Fruit fly (Drosophila melanogaster): ENCODE results near the gene CG32756.

CG32756 gene

DNA sequence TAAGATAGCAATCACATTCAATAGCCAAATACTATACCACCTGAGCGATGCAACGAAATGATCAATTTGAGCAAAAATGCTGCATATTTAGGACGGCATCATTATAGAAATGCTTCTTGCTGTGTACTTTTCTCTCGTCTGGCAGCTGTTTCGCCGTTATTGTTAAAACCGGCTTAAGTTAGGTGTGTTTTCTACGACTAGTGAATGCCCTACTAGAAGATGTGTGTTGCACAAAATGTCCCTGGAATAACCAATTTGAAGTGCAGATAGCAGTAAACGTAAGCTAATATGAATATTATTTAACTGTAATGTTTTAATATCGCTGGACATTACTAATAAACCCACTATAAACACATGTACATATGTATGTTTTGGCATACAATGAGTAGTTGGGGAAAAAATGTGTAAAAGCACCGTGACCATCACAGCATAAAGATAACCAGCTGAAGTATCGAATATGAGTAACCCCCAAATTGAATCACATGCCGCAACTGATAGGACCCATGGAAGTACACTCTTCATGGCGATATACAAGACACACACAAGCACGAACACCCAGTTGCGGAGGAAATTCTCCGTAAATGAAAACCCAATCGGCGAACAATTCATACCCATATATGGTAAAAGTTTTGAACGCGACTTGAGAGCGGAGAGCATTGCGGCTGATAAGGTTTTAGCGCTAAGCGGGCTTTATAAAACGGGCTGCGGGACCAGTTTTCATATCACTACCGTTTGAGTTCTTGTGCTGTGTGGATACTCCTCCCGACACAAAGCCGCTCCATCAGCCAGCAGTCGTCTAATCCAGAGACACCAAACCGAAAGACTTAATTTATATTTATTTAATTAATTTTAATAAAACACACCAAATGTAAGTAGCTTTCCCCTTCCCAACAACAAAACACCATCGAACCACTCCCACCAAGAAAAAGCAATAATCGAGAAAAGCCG lies 45.1 kb upstream of the CG32756 start, which contains the start of gene Act5C (continued):
- peak; percentile 73 for TF ChIP-seq kni (GFP tag; optimal IDR thresholded peaks at IDR 0.05)
- TF ChIP-seq jigr1 (GFP tag; IDR thresholded peaks at IDR 0.05): peak; percentile 79
- TF ChIP-seq Hr39 (optimal IDR thresholded peaks at IDR 0.05): no peak
- peak; percentile 93 for TF ChIP-seq NC2β (GFP tag; optimal IDR thresholded peaks at IDR 0.05)
- TF ChIP-seq CG3281 (GFP tag; optimal IDR thresholded peaks at IDR 0.05): peak; percentile 91
- TF ChIP-seq CG18764 (GFP tag; optimal IDR thresholded peaks at IDR 0.05): peak; percentile 87
- TF ChIP-seq kah (GFP tag; optimal IDR thresholded peaks at IDR 0.05): peak; percentile 76
- peak; percentile 90 for TF ChIP-seq ttk (GFP tag; IDR thresholded peaks at IDR 0.05)
- TF ChIP-seq sr (GFP tag; IDR thresholded peaks at IDR 0.05): peak; percentile 83; the same call in 2 of the 3 replicates
- no peak for TF ChIP-seq sna (GFP tag; IDR thresholded peaks at IDR 0.05; ENCODE audit: partially characterized antibody)
- TF ChIP-seq stwl (tag; optimal IDR thresholded peaks at IDR 0.05): peak; percentile 66
- TF ChIP-seq Lim3 (GFP tag; IDR thresholded peaks at IDR 0.05): peak; percentile 69
- TF ChIP-seq trh (GFP tag; optimal IDR thresholded peaks at IDR 0.05): peak; percentile 73
- TF ChIP-seq shn (GFP tag; optimal IDR thresholded peaks at IDR 0.05): peak; percentile 92
- TF ChIP-seq Atf3 (GFP tag; optimal IDR thresholded peaks at IDR 0.05): peak; percentile 85
- TF ChIP-seq ro (GFP tag; IDR thresholded peaks at IDR 0.05): peak; percentile 74; the same call in 1 of the 2 replicates
- TF ChIP-seq nom (GFP tag; optimal IDR thresholded peaks at IDR 0.05): peak; percentile 92
- TF ChIP-seq CG43689 (GFP tag; IDR thresholded peaks at IDR 0.05): peak; percentile 82
- TF ChIP-seq CG17802 (tag; optimal IDR thresholded peaks at IDR 0.05): peak; percentile 88
- peak; percentile 93 for TF ChIP-seq CG14710 (tag; optimal IDR thresholded peaks at IDR 0.05)
- TF ChIP-seq CG14014 (GFP tag; IDR thresholded peaks at IDR 0.05): peak; percentile 94
- peak; percentile 91 for TF ChIP-seq CG14441 (GFP tag; IDR thresholded peaks at IDR 0.05)
- TF ChIP-seq Usf (GFP tag; optimal IDR thresholded peaks at IDR 0.05): peak; percentile 86
- peak; percentile 1 for TF ChIP-seq BEAF-32 (GFP tag; optimal IDR thresholded peaks at IDR 0.05)
- peak; percentile 89 to 96 for TF ChIP-seq chif (GFP tag; optimal IDR thresholded peaks at IDR 0.05)
- peak; percentile 92 for TF ChIP-seq CG1647 (GFP tag; optimal IDR thresholded peaks at IDR 0.05)
- TF ChIP-seq zfh1 (GFP tag; IDR thresholded peaks at IDR 0.05): peak; percentile 97
- peak; percentile 68; the same call in 2 of the 4 replicates for TF ChIP-seq chinmo (GFP tag; IDR thresholded peaks at IDR 0.05; ENCODE audit: partially characterized antibody)
- peak; percentile 90 for TF ChIP-seq HmgZ (tag; optimal IDR thresholded peaks at IDR 0.05)
- peak; percentile 86 for TF ChIP-seq NK7.1 (GFP tag; optimal IDR thresholded peaks at IDR 0.05)
- TF ChIP-seq CG6175 (GFP tag; IDR thresholded peaks at IDR 0.05): peak; percentile 79
- peak; percentile 90 for TF ChIP-seq CG5953 (GFP tag; IDR thresholded peaks at IDR 0.05)
- peak; percentile 86 for TF ChIP-seq CG9437 (GFP tag; optimal IDR thresholded peaks at IDR 0.05)
- TF ChIP-seq scrt (GFP tag; optimal IDR thresholded peaks at IDR 0.05): peak; percentile 92
- TF ChIP-seq Jarid2 (GFP tag; optimal IDR thresholded peaks at IDR 0.05): peak; percentile 77
- TF ChIP-seq zfh2 (GFP tag; optimal IDR thresholded peaks at IDR 0.05): peak; percentile 91
- peak; percentile 69 for TF ChIP-seq exex (tag; optimal IDR thresholded peaks at IDR 0.05)
- peak; percentile 89 for TF ChIP-seq Gug (GFP tag; IDR thresholded peaks at IDR 0.05)
- peak; percentile 67; the same call in 1 of the 2 replicates for TF ChIP-seq ham (GFP tag; IDR thresholded peaks at IDR 0.05)
- TF ChIP-seq CG32532 (GFP tag; IDR thresholded peaks at IDR 0.05): peak; percentile 92
- TF ChIP-seq seq (GFP tag; IDR thresholded peaks at IDR 0.05): peak; percentile 87
- no peak for TF ChIP-seq hth (optimal IDR thresholded peaks at IDR 0.05)
- TF ChIP-seq CG11247 (GFP tag; IDR thresholded peaks at IDR 0.05): peak; percentile 78
- peak; percentile 85 for TF ChIP-seq emc (GFP tag; optimal IDR thresholded peaks at IDR 0.05)
- TF ChIP-seq ems (GFP tag; optimal IDR thresholded peaks at IDR 0.05): peak; percentile 95
- TF ChIP-seq CG3847 (GFP tag; IDR thresholded peaks at IDR 0.05): peak; percentile 90
- peak; percentile 92 for TF ChIP-seq her (GFP tag; optimal IDR thresholded peaks at IDR 0.05)
- peak; percentile 90 for TF ChIP-seq CG12236 (GFP tag; optimal IDR thresholded peaks at IDR 0.05)
- TF ChIP-seq lola (GFP tag; optimal IDR thresholded peaks at IDR 0.05): peak in 1 of 3 experiments; percentile 93
